Worm (Caenorhabditis elegans): ENCODE measurements around the gene ttr-14.

Gene ttr-14

ce11 chrX:10772165-10772584 lies 15.1 kb upstream of the ttr-14 start (continued):
- no peak for TF ChIP-seq dpl-1 (GFP tag; optimal IDR thresholded peaks at IDR 0.05)
- TF ChIP-seq tlf-1 (GFP tag; optimal IDR thresholded peaks at IDR 0.05), result no peak
- no peak for TF ChIP-seq mes-4 (tag; optimal IDR thresholded peaks at IDR 0.05)
- TF ChIP-seq lir-1 (GFP tag; conservative IDR thresholded peaks at IDR 0.05), result 0 out of 2 replicates have a peak, but pooled peaks have one; percentile 34
- TF ChIP-seq B0019.2 (GFP tag; conservative IDR thresholded peaks at IDR 0.05), result no peak
- no peak for TF ChIP-seq sdz-38 (tag; optimal IDR thresholded peaks at IDR 0.05)
- TF ChIP-seq chd-7 (tag; optimal IDR thresholded peaks at IDR 0.05), result peak; percentile 74
- TF ChIP-seq ztf-22 (GFP tag; optimal IDR thresholded peaks at IDR 0.05), result no peak
- 0 out of 2 replicates have a peak, but pooled peaks have one; percentile 19 for TF ChIP-seq Y53G8AR.9 (GFP tag; conservative IDR thresholded peaks at IDR 0.05)
- no peak for TF ChIP-seq pha-4 (tag; optimal IDR thresholded peaks at IDR 0.05)
- TF ChIP-seq Y95B8A.8 (GFP tag; IDR thresholded peaks at IDR 0.05), result no peak
- TF ChIP-seq C06A6.2 (GFP tag; conservative IDR thresholded peaks at IDR 0.05), result 0 out of 2 replicates have a peak, but pooled peaks have one; percentile 21
- peak in 1 of 2 experiments; percentile 47 for TF ChIP-seq let-607 (tag; optimal IDR thresholded peaks at IDR 0.05)
- TF ChIP-seq F10E7.11 (tag; optimal IDR thresholded peaks at IDR 0.05), result no peak
- no peak for TF ChIP-seq snpc-4 (GFP tag; optimal IDR thresholded peaks at IDR 0.05)
- TF ChIP-seq snpc-4 (tag; optimal IDR thresholded peaks at IDR 0.05), result peak in 1 of 4 experiments; percentile 3
- no peak for TF ChIP-seq nhr-179 (tag; optimal IDR thresholded peaks at IDR 0.05)
- TF ChIP-seq ztf-6 (GFP tag; IDR thresholded peaks at IDR 0.05), result no peak
- TF ChIP-seq snpc-3.4 (tag; optimal IDR thresholded peaks at IDR 0.05), result no peak
- TF ChIP-seq lag-1 (GFP tag; IDR thresholded peaks at IDR 0.05), result no peak
- peak; percentile 48 for TF ChIP-seq lin-40 (tag; optimal IDR thresholded peaks at IDR 0.05)
- TF ChIP-seq xnd-1 (tag; optimal IDR thresholded peaks at IDR 0.05), result no peak
- TF ChIP-seq pbrm-1 (GFP tag; IDR thresholded peaks at IDR 0.05), result no peak
- no peak for TF ChIP-seq F39B2.1 (GFP tag; IDR thresholded peaks at IDR 0.05)
- no peak for TF ChIP-seq madf-3 (GFP tag; IDR thresholded peaks at IDR 0.05)
- peak; percentile 29; the same call in 1 of the 2 replicates for TF ChIP-seq nfyb-1 (GFP tag; IDR thresholded peaks at IDR 0.05)
- TF ChIP-seq hmg-20 (GFP tag; IDR thresholded peaks at IDR 0.05), result no peak
- no peak for TF ChIP-seq ZK185.1 (tag; optimal IDR thresholded peaks at IDR 0.05; ENCODE audit: poor library complexity, severe bottlenecking)
- peak; percentile 93 for TF ChIP-seq cebp-1 (GFP tag; IDR thresholded peaks at IDR 0.05)
- TF ChIP-seq cebp-1 (tag; optimal IDR thresholded peaks at IDR 0.05), result peak; percentile 97
- TF ChIP-seq attf-5 (GFP tag; optimal IDR thresholded peaks at IDR 0.05), result peak; percentile 62
- no peak for TF ChIP-seq sea-2 (GFP tag; IDR thresholded peaks at IDR 0.05)
- TF ChIP-seq ceh-91 (GFP tag; IDR thresholded peaks at IDR 0.05), result no peak
- TF ChIP-seq Y56A3A.18 (GFP tag; IDR thresholded peaks at IDR 0.05), result no peak
- peak in 1 of 3 experiments; percentile 35 for TF ChIP-seq lin-35 (GFP tag; optimal IDR thresholded peaks at IDR 0.05)
- no peak for TF ChIP-seq ztf-26 (tag; optimal IDR thresholded peaks at IDR 0.05)
- TF ChIP-seq hrde-1 (tag; optimal IDR thresholded peaks at IDR 0.05; ENCODE audit: borderline replicate concordance), result no peak
- no peak for TF ChIP-seq mxl-1 (tag; optimal IDR thresholded peaks at IDR 0.05)
- no peak for TF ChIP-seq dpff-1 (tag; optimal IDR thresholded peaks at IDR 0.05)
- TF ChIP-seq F57C9.4 (tag; optimal IDR thresholded peaks at IDR 0.05), result no peak
- TF ChIP-seq unc-62 (GFP tag; optimal IDR thresholded peaks at IDR 0.05), result peak; percentile 81
- no peak for TF ChIP-seq ceh-79 (tag; optimal IDR thresholded peaks at IDR 0.05)
- no peak for TF ChIP-seq madf-8 (GFP tag; conservative IDR thresholded peaks at IDR 0.05)
- no peak for TF ChIP-seq rec-8 (tag; optimal IDR thresholded peaks at IDR 0.05)
- 0 out of 2 replicates have a peak, but pooled peaks have one; percentile 44 for TF ChIP-seq lin-26 (GFP tag; IDR thresholded peaks at IDR 0.05)
- TF ChIP-seq mel-28 (tag; optimal IDR thresholded peaks at IDR 0.05; ENCODE audit: borderline replicate concordance), result no peak
- TF ChIP-seq lsl-1 (GFP tag; optimal IDR thresholded peaks at IDR 0.05), result no peak
- peak; percentile 56 for TF ChIP-seq dox-1 (GFP tag; IDR thresholded peaks at IDR 0.05)
